Worm (Caenorhabditis elegans) whole organism, mixed stage, embryonic: Measurements from ENCODE around the gene ccpp-6.

Experiments used
- ces-1 ChIP-seq: fragments of 150-350 bp; optimal IDR thresholded peaks from 2 replicates; lab custom pipeline; 2014; ENCODE audit warnings: missing biosample characterization, missing genetic modification reagents, missing genetic modification characterization
- elt-1 ChIP-seq: sonication (generic microtip); optimal IDR thresholded peaks from 2 replicates; lab custom pipeline; 2017; ENCODE audit warnings: missing genetic modification characterization, mild to moderate bottlenecking, missing compliant biosample characterization, antibody characterized with exemption, moderate library complexity, borderline replicate concordance; ENCODE audit not compliant: insufficient read depth
- flh-1 ChIP-seq: fragments of 200-800 bp; sonication (Bioruptor generic); optimal IDR thresholded peaks from 2 replicates; lab custom pipeline; 2018; ENCODE audit warnings: mild to moderate bottlenecking, missing genetic modification characterization, moderate library complexity, missing compliant biosample characterization
- ham-2 ChIP-seq: fragments of 200-800 bp; sonication (Bioruptor generic); optimal IDR thresholded peaks from 2 replicates; lab custom pipeline; 2018; ENCODE audit warnings: mild to moderate bottlenecking, missing genetic modification characterization, missing compliant biosample characterization
- lin-13 ChIP-seq: fragments of 150-350 bp; optimal IDR thresholded peaks from 2 replicates; lab custom pipeline; 2014; ENCODE audit warnings: missing biosample characterization, missing genetic modification characterization
- nhr-28 ChIP-seq: fragments of 150-350 bp; optimal IDR thresholded peaks from 2 replicates; lab custom pipeline; 2014; ENCODE audit warnings: missing biosample characterization, missing genetic modification characterization
- pha-4 ChIP-seq: fragments of 150-350 bp; optimal IDR thresholded peaks from 2 replicates; lab custom pipeline; 2018; ENCODE audit warnings: missing biosample characterization, missing genetic modification reagents, missing genetic modification characterization
- unc-120 ChIP-seq: sonication (generic microtip); optimal IDR thresholded peaks from 2 replicates; lab custom pipeline; 2017; ENCODE audit warnings: missing genetic modification characterization, missing compliant biosample characterization; ENCODE audit not compliant: poor library complexity, severe bottlenecking
- unc-39 ChIP-seq: fragments of 150-350 bp; optimal IDR thresholded peaks from 2 replicates; lab custom pipeline; 2014; ENCODE audit warnings: missing biosample characterization, missing genetic modification characterization
- unc-62 ChIP-seq: fragments of 150-350 bp; optimal IDR thresholded peaks from 2 replicates; lab custom pipeline; 2014; ENCODE audit warnings: missing biosample characterization, missing genetic modification reagents, missing genetic modification characterization
- zip-8 ChIP-seq: fragments of 150-350 bp; optimal IDR thresholded peaks from 2 replicates; lab custom pipeline; 2014; ENCODE audit warnings: missing biosample characterization, missing genetic modification characterization
- ztf-11 ChIP-seq: fragments of 150-350 bp; optimal IDR thresholded peaks from 2 replicates; lab custom pipeline; 2014; ENCODE audit warnings: missing biosample characterization, missing genetic modification characterization

DNA sequence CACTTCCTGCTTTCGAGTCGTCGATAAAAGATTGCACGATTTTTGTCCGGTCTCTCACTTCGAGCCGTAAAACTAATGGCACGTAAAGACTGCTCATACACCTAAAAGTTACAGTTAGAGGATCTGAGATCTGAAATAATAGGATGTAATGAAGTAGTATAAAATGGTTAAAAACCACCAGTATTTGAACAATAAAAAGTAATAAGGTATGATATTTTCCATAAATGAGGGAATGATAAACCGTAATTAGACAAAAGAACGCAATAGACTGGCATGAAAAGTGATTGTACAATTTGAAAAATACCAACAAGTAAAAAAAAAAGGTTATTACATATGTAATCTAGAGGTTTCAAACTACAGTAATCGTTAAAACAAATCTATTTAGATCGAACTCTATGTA, 6.0 kb upstream of the ccpp-6 start, which contains the start of gene brap-2:
- no peak for TF ChIP-seq unc-39 (tag; lab: Kevin White, UChicago)
- no peak for TF ChIP-seq lin-13
- no peak for TF ChIP-seq ham-2
- no peak for TF ChIP-seq pha-4
- no peak for TF ChIP-seq zip-8 (tag; lab: Kevin White, UChicago)
- TF ChIP-seq elt-1 (tag; lab: Kevin White, UChicago) = no peak
- TF ChIP-seq flh-1 (GFP tag; lab: Kevin White, UChicago) = no peak
- no peak for TF ChIP-seq unc-62
- no peak for TF ChIP-seq nhr-28 (tag; lab: Kevin White, UChicago)
- TF ChIP-seq unc-120 (tag; lab: Kevin White, UChicago) = no peak
- no peak for TF ChIP-seq ztf-11 (tag; lab: Kevin White, UChicago)
- no peak for TF ChIP-seq ces-1 (GFP tag; lab: Kevin White, UChicago)
